Worm (Caenorhabditis elegans) whole organism, early embryonic: ENCODE measurements around the gene ZK697.8.

Experiments used
- ama-1 ChIP-seq: fragments of 150-350 bp; optimal IDR thresholded peaks from 2 replicates; lab custom pipeline; 2014
- ceh-13 ChIP-seq: fragments of 200-800 bp; sonication (Bioruptor generic); optimal IDR thresholded peaks from 2 replicates; lab custom pipeline; 2018; ENCODE audit warnings: mild to moderate bottlenecking, missing genetic modification characterization, missing compliant biosample characterization
- ets-7 ChIP-seq: sonication (generic microtip); optimal IDR thresholded peaks from 2 replicates; lab custom pipeline; 2016; ENCODE audit warnings: missing genotype, missing genetic modification characterization, missing compliant biosample characterization
- flt-1 ChIP-seq: fragments of 200-800 bp; sonication (Bioruptor generic); IDR thresholded peaks from 2 replicates; pipeline ENCODE4 v1.3.6; 2022; ENCODE audit warnings: missing genetic modification characterization, missing compliant biosample characterization
- hmbx-1 ChIP-seq: sonication (generic microtip); optimal IDR thresholded peaks from 2 replicates; lab custom pipeline; 2016; ENCODE audit warnings: mild to moderate bottlenecking, missing genetic modification characterization, missing compliant biosample characterization
- hmg-4 ChIP-seq: fragments of 200-800 bp; sonication (Bioruptor generic); optimal IDR thresholded peaks from 2 replicates; lab custom pipeline; 2018; ENCODE audit warnings: mild to moderate bottlenecking, missing genetic modification characterization, missing compliant biosample characterization
- pes-1 ChIP-seq: fragments of 200-800 bp; sonication (Bioruptor generic); IDR thresholded peaks from 2 replicates; pipeline ENCODE4 v1.3.6; 2022; ENCODE audit warnings: missing genetic modification reagents, missing genetic modification characterization, missing compliant biosample characterization
- tbx-11 ChIP-seq: fragments of 200-800 bp; sonication (Bioruptor generic); IDR thresholded peaks from 2 replicates; pipeline ENCODE4 v1.3.6; 2022; ENCODE audit warnings: missing genetic modification characterization, missing compliant biosample characterization

- no peak for TF ChIP-seq flt-1 (GFP tag; lab: Robert Waterston, UW)
- no peak for TF ChIP-seq ceh-13
- TF ChIP-seq ets-7 (tag; lab: Kevin White, UChicago) = no peak
- no peak for TF ChIP-seq pes-1 (GFP tag; lab: Robert Waterston, UW)
- TF ChIP-seq ama-1 (lab: Kevin White, UChicago) = no peak
- TF ChIP-seq tbx-11 (GFP tag; lab: Robert Waterston, UW) = no peak
- TF ChIP-seq hmbx-1 (tag; lab: Kevin White, UChicago) = no peak
- no peak for TF ChIP-seq hmg-4 (GFP tag; lab: Kevin White, UChicago)
Measured at ce11 chrV:1718232-1718631, 30.7 kb downstream of the ZK697.8 start.
